Fruit fly (Drosophila melanogaster) whole organism, embryonic: Measurements from ENCODE around the gene trx.

ENCODE experiments used
- Adf1 ChIP-seq: fragments of 200-800 bp; sonication (Bioruptor generic); IDR thresholded peaks from 2 replicates; pipeline ENCODE4 v1.3.6; 2022; ENCODE audit warnings: missing biosample characterization, missing genetic modification characterization
- Atf-2 ChIP-seq: fragments of 200-800 bp; sonication (Bioruptor generic); optimal IDR thresholded peaks from 2 replicates; lab custom pipeline; 2016; ENCODE audit warnings: missing biosample characterization, missing genetic modification characterization
- Bgb ChIP-seq: fragments of 200-800 bp; sonication (Bioruptor generic); IDR thresholded peaks from 2 replicates; pipeline ENCODE4 v1.3.6; 2022; ENCODE audit warnings: missing biosample characterization, missing genetic modification characterization; ENCODE audit not compliant: partially characterized antibody
- CG10147 ChIP-seq: fragments of 200-800 bp; sonication (Bioruptor generic); optimal IDR thresholded peaks from 2 replicates; lab custom pipeline; 2019; ENCODE audit warnings: missing biosample characterization, mild to moderate bottlenecking, missing genetic modification characterization, moderate library complexity
- CG10565 ChIP-seq: fragments of 200-800 bp; sonication (Bioruptor generic); optimal IDR thresholded peaks from 3 replicates; lab custom pipeline; 2016; ENCODE audit warnings: missing biosample characterization, mild to moderate bottlenecking, missing genetic modification characterization
- CG11504 ChIP-seq: fragments of 200-800 bp; sonication (Bioruptor generic); optimal IDR thresholded peaks from 3 replicates; lab custom pipeline; 2019; ENCODE audit warnings: missing biosample characterization, mild to moderate bottlenecking, missing genetic modification characterization, moderate library complexity
- CG12104 ChIP-seq: fragments of 200-800 bp; sonication (Bioruptor generic); optimal IDR thresholded peaks from 3 replicates; lab custom pipeline; 2016; ENCODE audit warnings: missing biosample characterization, missing genetic modification characterization
- CG12236 ChIP-seq: fragments of 200-800 bp; sonication (Bioruptor generic); optimal IDR thresholded peaks from 2 replicates; lab custom pipeline; 2016; ENCODE audit warnings: missing biosample characterization, missing genetic modification characterization
- CG13123 ChIP-seq: fragments of 200-800 bp; sonication (Bioruptor generic); optimal IDR thresholded peaks from 2 replicates; lab custom pipeline; 2016; ENCODE audit warnings: missing biosample characterization, missing genetic modification characterization
- CG14710 ChIP-seq: fragments of 200-800 bp; sonication (Bioruptor generic); optimal IDR thresholded peaks from 3 replicates; lab custom pipeline; 2019; ENCODE audit warnings: missing biosample characterization, mild to moderate bottlenecking, missing genetic modification characterization, moderate library complexity
- CG15479 ChIP-seq: fragments of 200-800 bp; sonication (Bioruptor generic); optimal IDR thresholded peaks from 3 replicates; lab custom pipeline; 2019; ENCODE audit warnings: missing biosample characterization, mild to moderate bottlenecking, missing genetic modification characterization, moderate library complexity
- CG1832 ChIP-seq: fragments of 200-800 bp; sonication (Bioruptor generic); optimal IDR thresholded peaks from 2 replicates; lab custom pipeline; 2017; ENCODE audit warnings: missing biosample characterization, mild to moderate bottlenecking, missing genetic modification characterization, inconsistent platforms
- CG2199 ChIP-seq: fragments of 200-800 bp; sonication (Bioruptor generic); IDR thresholded peaks from 3 replicates; pipeline ENCODE4 v1.3.6; 2022; ENCODE audit warnings: missing biosample characterization, missing genetic modification characterization
- CG2889 ChIP-seq: fragments of 200-800 bp; sonication (Bioruptor generic); IDR thresholded peaks from 3 replicates; pipeline ENCODE4 v1.3.6; 2022; ENCODE audit warnings: missing biosample characterization, missing genetic modification characterization
- CG34422 ChIP-seq: fragments of 200-800 bp; sonication (Bioruptor generic); IDR thresholded peaks from 3 replicates; pipeline ENCODE4 v1.3.6; 2022; ENCODE audit warnings: missing biosample characterization, missing genetic modification characterization
- CG7372 ChIP-seq: fragments of 200-800 bp; sonication (Bioruptor generic); IDR thresholded peaks from 2 replicates; pipeline ENCODE4 v1.3.6; 2022; ENCODE audit warnings: missing biosample characterization, missing genetic modification characterization
- CG7987 ChIP-seq: fragments of 200-800 bp; sonication (Bioruptor generic); optimal IDR thresholded peaks from 2 replicates; lab custom pipeline; 2018; ENCODE audit warnings: missing biosample characterization, mild to moderate bottlenecking, missing genetic modification characterization, moderate library complexity
- Dbx ChIP-seq: fragments of 200-800 bp; sonication (Bioruptor generic); IDR thresholded peaks from 3 replicates; pipeline ENCODE4 v1.3.6; 2022; ENCODE audit warnings: missing biosample characterization, missing genetic modification characterization
- Dref ChIP-seq: fragments of 200-800 bp; sonication (Bioruptor generic); IDR thresholded peaks from 2 replicates; pipeline ENCODE4 v1.3.6; 2022; ENCODE audit warnings: missing biosample characterization, missing genetic modification characterization
- Fer1 ChIP-seq: fragments of 200-800 bp; sonication (Bioruptor generic); optimal IDR thresholded peaks from 2 replicates; lab custom pipeline; 2017; ENCODE audit warnings: missing biosample characterization, mild to moderate bottlenecking, missing genetic modification characterization
- Gsc ChIP-seq: fragments of 200-800 bp; sonication (Bioruptor generic); IDR thresholded peaks from 2 replicates; pipeline ENCODE4 v1.3.6; 2022; ENCODE audit warnings: missing biosample characterization, missing genetic modification characterization
- Hr3 ChIP-seq: fragments of 200-800 bp; sonication (Bioruptor generic); optimal IDR thresholded peaks from 3 replicates; lab custom pipeline; 2016; ENCODE audit warnings: missing biosample characterization, missing genetic modification characterization
- Hr51 ChIP-seq, 2 experiments: fragments of 200-800 bp; sonication (Bioruptor generic); optimal IDR thresholded peaks; 2 replicates in 1 of 2; 3 replicates in 1 of 2; lab custom pipeline; 2016 to 2018; ENCODE audit warnings: missing biosample characterization in 2 of 2, missing genetic modification characterization in 2 of 2, mild to moderate bottlenecking in 1 of 2, moderate library complexity in 1 of 2
- MESR4 ChIP-seq: fragments of 200-800 bp; sonication (Bioruptor generic); optimal IDR thresholded peaks from 2 replicates; lab custom pipeline; 2018; ENCODE audit warnings: missing biosample characterization, mild to moderate bottlenecking, missing genetic modification characterization, moderate library complexity
- Mrtf ChIP-seq: fragments of 200-800 bp; sonication (Bioruptor generic); IDR thresholded peaks from 3 replicates; pipeline ENCODE4 v1.3.6; 2022; ENCODE audit warnings: missing biosample characterization, missing genetic modification characterization
- NfI ChIP-seq: fragments of 200-800 bp; sonication (Bioruptor generic); optimal IDR thresholded peaks from 3 replicates; lab custom pipeline; 2018; ENCODE audit warnings: missing biosample characterization, mild to moderate bottlenecking, missing genetic modification characterization, moderate library complexity
- Side ChIP-seq: fragments of 200-800 bp; sonication (Bioruptor generic); optimal IDR thresholded peaks from 2 replicates; lab custom pipeline; 2016; ENCODE audit warnings: missing biosample characterization, missing genetic modification characterization
- Six4 ChIP-seq: fragments of 200-800 bp; sonication (Bioruptor generic); optimal IDR thresholded peaks from 2 replicates; lab custom pipeline; 2016; ENCODE audit warnings: missing biosample characterization, missing genetic modification characterization
- Spps ChIP-seq: fragments of 200-800 bp; sonication (Bioruptor generic); optimal IDR thresholded peaks from 2 replicates; lab custom pipeline; 2018; ENCODE audit warnings: missing biosample characterization, mild to moderate bottlenecking, missing genetic modification characterization
- Sry-β ChIP-seq: fragments of 200-800 bp; sonication (Bioruptor generic); optimal IDR thresholded peaks from 2 replicates; lab custom pipeline; 2018; ENCODE audit warnings: missing biosample characterization, mild to moderate bottlenecking, missing genetic modification characterization, moderate library complexity
- Stat92E ChIP-seq, 3 experiments: fragments of >200 bp in 2 of 3; fragments of 200-800 bp in 1 of 3; sonication (Bioruptor generic) in 1 of 3; optimal IDR thresholded peaks; 2 replicates each; lab custom pipeline; 2017 to 2019; ENCODE audit warnings: missing biosample characterization in 3 of 3, missing genetic modification characterization in 3 of 3, mild to moderate bottlenecking in 1 of 3, moderate library complexity in 1 of 3
- Xrp1 ChIP-seq: fragments of 200-800 bp; sonication (Bioruptor generic); IDR thresholded peaks from 2 replicates; pipeline ENCODE4 v1.3.6; 2022; ENCODE audit warnings: missing biosample characterization, missing genetic modification characterization
- ac ChIP-seq: fragments of 200-800 bp; sonication (Bioruptor generic); optimal IDR thresholded peaks from 3 replicates; lab custom pipeline; 2017; ENCODE audit warnings: missing biosample characterization, mild to moderate bottlenecking, missing genetic modification characterization
- bowl ChIP-seq: fragments of 200-800 bp; sonication (Bioruptor generic); IDR thresholded peaks from 2 replicates; pipeline ENCODE4 v1.3.6; 2022; ENCODE audit warnings: missing biosample characterization, missing genetic modification characterization
- caup ChIP-seq: fragments of 200-800 bp; sonication (Bioruptor generic); optimal IDR thresholded peaks from 3 replicates; lab custom pipeline; 2017; ENCODE audit warnings: missing biosample characterization, mild to moderate bottlenecking, missing genetic modification characterization, moderate library complexity; ENCODE audit not compliant: severe bottlenecking
- crc ChIP-seq: fragments of 200-800 bp; sonication (Bioruptor generic); optimal IDR thresholded peaks from 2 replicates; lab custom pipeline; 2016; ENCODE audit warnings: missing biosample characterization, missing genetic modification characterization
- da ChIP-seq: fragments of 200-800 bp; sonication (Bioruptor generic); optimal IDR thresholded peaks from 2 replicates; lab custom pipeline; 2016; ENCODE audit warnings: missing biosample characterization, missing genetic modification characterization
- dati ChIP-seq: fragments of 200-800 bp; sonication (Bioruptor generic); IDR thresholded peaks from 2 replicates; pipeline ENCODE4 v1.3.6; 2022; ENCODE audit warnings: missing biosample characterization, missing genetic modification characterization
- disco-r ChIP-seq: fragments of 200-800 bp; sonication (Bioruptor generic); optimal IDR thresholded peaks from 2 replicates; lab custom pipeline; 2016; ENCODE audit warnings: missing biosample characterization, missing genetic modification characterization
- gem ChIP-seq: fragments of 200-800 bp; sonication (Bioruptor generic); optimal IDR thresholded peaks from 2 replicates; lab custom pipeline; 2019; ENCODE audit warnings: missing biosample characterization, mild to moderate bottlenecking, missing genetic modification characterization, moderate library complexity
- hb ChIP-seq: fragments of 200-800 bp; sonication (Bioruptor generic); IDR thresholded peaks from 3 replicates; pipeline ENCODE4 v1.3.6; 2022; ENCODE audit warnings: missing biosample characterization, missing genetic modification characterization; ENCODE audit not compliant: partially characterized antibody
- jigr1 ChIP-seq: fragments of 200-800 bp; sonication (Bioruptor generic); IDR thresholded peaks from 3 replicates; pipeline ENCODE4 v1.3.6; 2022; ENCODE audit warnings: missing biosample characterization, missing genetic modification characterization
- mld ChIP-seq: fragments of 200-800 bp; sonication (Bioruptor generic); IDR thresholded peaks from 3 replicates; pipeline ENCODE4 v1.3.6; 2022; ENCODE audit warnings: missing biosample characterization, missing genetic modification characterization; ENCODE audit not compliant: partially characterized antibody
- nerfin-2 ChIP-seq: fragments of 200-800 bp; sonication (Bioruptor generic); IDR thresholded peaks from 2 replicates; pipeline ENCODE4 v1.3.6; 2022; ENCODE audit warnings: missing biosample characterization, missing genetic modification characterization; ENCODE audit not compliant: partially characterized antibody
- repo ChIP-seq: fragments of 200-800 bp; sonication (Bioruptor generic); optimal IDR thresholded peaks from 2 replicates; lab custom pipeline; 2016; ENCODE audit warnings: missing biosample characterization, missing genetic modification characterization
- seq ChIP-seq: fragments of 200-800 bp; sonication (Bioruptor generic); IDR thresholded peaks from 2 replicates; pipeline ENCODE4 v1.3.6; 2022; ENCODE audit warnings: missing biosample characterization, missing genetic modification characterization
- tna ChIP-seq: fragments of 200-800 bp; sonication (Bioruptor generic); IDR thresholded peaks from 2 replicates; pipeline ENCODE4 v1.3.6; 2022; ENCODE audit warnings: missing biosample characterization, missing genetic modification characterization; ENCODE audit not compliant: partially characterized antibody
- unpg ChIP-seq: fragments of 200-800 bp; sonication (Bioruptor generic); optimal IDR thresholded peaks from 3 replicates; lab custom pipeline; 2018; ENCODE audit warnings: missing biosample characterization, mild to moderate bottlenecking, missing genetic modification characterization, moderate library complexity
- wor ChIP-seq: fragments of 200-800 bp; sonication (Bioruptor generic); IDR thresholded peaks from 2 replicates; pipeline ENCODE4 v1.3.6; 2022; ENCODE audit warnings: missing biosample characterization, missing genetic modification characterization

The trx gene

DNA sequence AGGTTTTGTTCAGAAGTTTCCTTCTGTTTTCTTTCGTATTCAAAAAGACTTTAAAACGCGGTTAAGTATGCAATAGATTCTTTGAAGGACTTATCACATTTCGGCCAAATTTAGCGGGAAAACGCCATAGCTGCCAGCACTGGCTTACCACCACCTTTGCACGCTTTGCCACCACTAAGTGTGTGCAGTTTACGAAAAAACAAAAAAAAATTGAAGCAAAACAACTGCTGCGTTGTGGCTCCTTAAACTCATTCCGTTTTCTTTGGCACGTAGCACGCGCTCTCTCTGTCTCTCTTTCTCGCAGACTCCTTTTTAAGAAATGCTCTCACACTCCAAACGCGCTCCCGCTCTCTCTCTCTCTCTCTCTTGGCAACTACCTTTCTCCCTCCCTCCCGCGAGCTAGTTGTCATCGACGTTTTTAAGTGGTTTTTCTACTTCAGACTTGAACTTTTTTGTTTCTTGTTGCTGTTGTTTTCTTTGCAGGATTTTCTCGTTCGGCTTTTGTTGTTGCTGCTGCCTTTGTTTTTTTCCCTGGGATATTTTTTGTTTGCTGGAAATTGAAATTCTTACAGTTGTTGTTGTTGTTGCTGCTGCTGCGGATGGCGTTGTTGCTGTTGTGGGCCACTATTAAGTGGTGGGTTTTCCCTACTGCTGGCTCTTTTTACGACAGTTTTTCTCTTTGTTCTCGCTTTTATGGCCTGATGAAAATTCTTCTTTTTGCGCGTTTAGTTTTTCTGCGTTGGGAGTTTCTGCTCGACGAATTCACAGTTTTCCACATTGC is 8.0 kb downstream of the trx start (continued):
- peak; percentile 27 for TF ChIP-seq unpg (GFP tag; lab: Kevin White, UChicago)
- peak; percentile 86 for TF ChIP-seq CG1832 (GFP tag; lab: Kevin White, UChicago)
- TF ChIP-seq Six4 = no peak
- TF ChIP-seq caup (GFP tag; lab: Kevin White, UChicago) = no peak
- no peak for TF ChIP-seq CG11504 (tag; lab: Kevin White, UChicago)
- peak; percentile 38 for TF ChIP-seq Xrp1 (GFP tag; lab: Robert Waterston, UW)
- no peak for TF ChIP-seq CG12236 (GFP tag; lab: Kevin White, UChicago)
- TF ChIP-seq nerfin-2 (GFP tag; lab: Robert Waterston, UW) = no peak
- TF ChIP-seq Gsc = no peak
- no peak for TF ChIP-seq CG12104 (GFP tag; lab: Kevin White, UChicago)
- TF ChIP-seq dati (GFP tag; lab: Robert Waterston, UW) = no peak
- no peak for TF ChIP-seq CG34422
- TF ChIP-seq Hr51 (GFP tag; optimal IDR thresholded peaks at IDR 0.05; lab: Kevin White, UChicago) = no peak
- TF ChIP-seq Bgb (GFP tag; lab: Robert Waterston, UW) = no peak
- no peak for TF ChIP-seq CG13123 (GFP tag; lab: Kevin White, UChicago)
- TF ChIP-seq CG10565 (GFP tag; lab: Kevin White, UChicago) = no peak
- TF ChIP-seq da (GFP tag; lab: Kevin White, UChicago) = no peak
- no peak for TF ChIP-seq MESR4 (GFP tag; lab: Kevin White, UChicago)
- no peak for TF ChIP-seq crc (GFP tag; lab: Kevin White, UChicago)
- TF ChIP-seq Hr3 (GFP tag; lab: Kevin White, UChicago) = no peak
- TF ChIP-seq Adf1 (GFP tag; lab: Robert Waterston, UW) = no peak
- TF ChIP-seq CG15479 (GFP tag; lab: Kevin White, UChicago) = peak; percentile 23
- TF ChIP-seq Sry-β (GFP tag; lab: Kevin White, UChicago) = peak; percentile 96
- no peak for TF ChIP-seq CG7372 (GFP tag; lab: Robert Waterston, UW)
- TF ChIP-seq CG10147 (GFP tag; lab: Kevin White, UChicago) = no peak
- TF ChIP-seq disco-r (GFP tag; lab: Kevin White, UChicago) = no peak
- TF ChIP-seq gem = peak; percentile 38
- TF ChIP-seq Dbx = 0 out of 3 replicates have a peak, but pooled peaks have one; percentile 18
- no peak for TF ChIP-seq NfI (GFP tag; lab: Kevin White, UChicago)
- TF ChIP-seq Spps (tag; lab: Kevin White, UChicago) = no peak
- no peak for TF ChIP-seq Mrtf
- no peak; the same call in 2 of the 3 replicates for TF ChIP-seq CG2199
- no peak for TF ChIP-seq mld (GFP tag; lab: Robert Waterston, UW)
- no peak for TF ChIP-seq hb
- TF ChIP-seq jigr1 (GFP tag; lab: Robert Waterston, UW) = no peak
- TF ChIP-seq wor (GFP tag; lab: Robert Waterston, UW) = no peak
- TF ChIP-seq CG2889 = no peak
- TF ChIP-seq CG7987 (GFP tag; lab: Kevin White, UChicago) = no peak
- no peak for TF ChIP-seq bowl
- no peak for TF ChIP-seq repo (GFP tag; lab: Kevin White, UChicago)
- no peak for TF ChIP-seq Side (GFP tag; lab: Kevin White, UChicago)
- no peak for TF ChIP-seq tna (GFP tag; lab: Robert Waterston, UW)
- TF ChIP-seq Stat92E (GFP tag; optimal IDR thresholded peaks at IDR 0.05; lab: Kevin White, UChicago) = no peak
- no peak for TF ChIP-seq Dref (GFP tag; lab: Robert Waterston, UW)
- TF ChIP-seq Atf-2 (GFP tag; lab: Kevin White, UChicago) = no peak
- TF ChIP-seq seq = no peak
- TF ChIP-seq ac (GFP tag; lab: Kevin White, UChicago) = no peak
- TF ChIP-seq CG14710 (tag; lab: Kevin White, UChicago) = no peak
- TF ChIP-seq Fer1 (GFP tag; lab: Kevin White, UChicago) = no peak
